Worm (Caenorhabditis elegans): Measurements from ENCODE around the gene F36F12.7.

F36F12.7 gene

ce11 chrV:2051507-2051906 is 47.6 kb upstream of the F36F12.7 start, which contains the start of gene Y40B10A.11:
Gene Y40B10A.11 (minus strand): TSS chrV:2051607.
- no peak for TF ChIP-seq rcor-1 (GFP tag; IDR thresholded peaks at IDR 0.05)
- TF ChIP-seq C17E4.6 (GFP tag; IDR thresholded peaks at IDR 0.05): no peak

ce11 chrV:2053509-2053908 is 45.6 kb upstream of the F36F12.7 start, which contains the start of gene comt-5:
Gene comt-5 (minus strand): TSS chrV:2053609.
- TF ChIP-seq athp-1 (tag; optimal IDR thresholded peaks at IDR 0.05): no peak
- no peak for TF ChIP-seq hsf-1 (GFP tag; IDR thresholded peaks at IDR 0.05)
- TF ChIP-seq aptf-3 (GFP tag; IDR thresholded peaks at IDR 0.05): no peak
- no peak for TF ChIP-seq lsy-27 (tag; optimal IDR thresholded peaks at IDR 0.05; ENCODE audit: borderline replicate concordance, insufficient read depth)
- no peak for TF ChIP-seq atf-7 (tag; optimal IDR thresholded peaks at IDR 0.05)
- no peak for TF ChIP-seq fkh-3 (tag; optimal IDR thresholded peaks at IDR 0.05)
- TF ChIP-seq ztf-26 (tag; optimal IDR thresholded peaks at IDR 0.05): no peak
- TF ChIP-seq nhr-120 (GFP tag; IDR thresholded peaks at IDR 0.05): no peak
- TF ChIP-seq madf-10 (tag; optimal IDR thresholded peaks at IDR 0.05): no peak
- TF ChIP-seq attf-6 (GFP tag; IDR thresholded peaks at IDR 0.05): no peak
- no peak for TF ChIP-seq F33H1.4 (GFP tag; IDR thresholded peaks at IDR 0.05)
- TF ChIP-seq C06A6.2 (GFP tag; conservative IDR thresholded peaks at IDR 0.05): no peak
- no peak for TF ChIP-seq rcor-1 (GFP tag; IDR thresholded peaks at IDR 0.05)
- TF ChIP-seq hmg-1.2 (GFP tag; IDR thresholded peaks at IDR 0.05): no peak
- no peak for TF ChIP-seq mes-4 (tag; optimal IDR thresholded peaks at IDR 0.05)

- TF ChIP-seq F55B11.4 (tag; optimal IDR thresholded peaks at IDR 0.05; ENCODE audit: borderline replicate concordance, insufficient read depth): no peak
- TF ChIP-seq C06A6.2 (GFP tag; conservative IDR thresholded peaks at IDR 0.05): no peak
- TF ChIP-seq hlh-26 (GFP tag; conservative IDR thresholded peaks at IDR 0.05): no peak
- no peak for TF ChIP-seq zfh-2 (GFP tag; conservative IDR thresholded peaks at IDR 0.05)
- TF ChIP-seq T07F8.4 (tag; optimal IDR thresholded peaks at IDR 0.05): no peak
- TF ChIP-seq mcd-1 (GFP tag; IDR thresholded peaks at IDR 0.05): no peak
- no peak for TF ChIP-seq madf-10 (tag; optimal IDR thresholded peaks at IDR 0.05)
- TF ChIP-seq somi-1 (GFP tag; optimal IDR thresholded peaks at IDR 0.05): no peak
- no peak for TF ChIP-seq rpc-1 (optimal IDR thresholded peaks at IDR 0.05)
- TF ChIP-seq rpc-1 (tag; optimal IDR thresholded peaks at IDR 0.05): no peak
- no peak for TF ChIP-seq cebp-1 (GFP tag; IDR thresholded peaks at IDR 0.05)
- TF ChIP-seq cebp-1 (tag; optimal IDR thresholded peaks at IDR 0.05): no peak
- TF ChIP-seq F39B2.1 (GFP tag; IDR thresholded peaks at IDR 0.05): no peak
- no peak for TF ChIP-seq snpc-4 (GFP tag; optimal IDR thresholded peaks at IDR 0.05)
- TF ChIP-seq snpc-4 (tag; optimal IDR thresholded peaks at IDR 0.05): no peak
- no peak for TF ChIP-seq B0019.2 (GFP tag; conservative IDR thresholded peaks at IDR 0.05)
- TF ChIP-seq unc-62 (GFP tag; optimal IDR thresholded peaks at IDR 0.05): no peak
- no peak for TF ChIP-seq bed-2 (GFP tag; IDR thresholded peaks at IDR 0.05)
- TF ChIP-seq nfyb-1 (GFP tag; IDR thresholded peaks at IDR 0.05): no peak
- TF ChIP-seq ztf-3 (GFP tag; optimal IDR thresholded peaks at IDR 0.05): no peak
- TF ChIP-seq F57C9.4 (tag; optimal IDR thresholded peaks at IDR 0.05): no peak
- no peak for TF ChIP-seq zim-3 (tag; optimal IDR thresholded peaks at IDR 0.05)
Measured at ce11 chrV:2054254-2054653, 44.9 kb upstream of the F36F12.7 start.

Measured in whole organism, young adult.